Worm (Caenorhabditis elegans): ENCODE data around the gene jhdm-1.

- TF ChIP-seq elt-3 (tag; optimal IDR thresholded peaks at IDR 0.05): no peak
- no peak for TF ChIP-seq nhr-76 (tag; optimal IDR thresholded peaks at IDR 0.05)
- no peak for TF ChIP-seq unc-62 (GFP tag; optimal IDR thresholded peaks at IDR 0.05)
- TF ChIP-seq unc-39 (tag; optimal IDR thresholded peaks at IDR 0.05): no peak
- TF ChIP-seq nhr-28 (tag; optimal IDR thresholded peaks at IDR 0.05): no peak
- no peak for TF ChIP-seq bed-3 (GFP tag; optimal IDR thresholded peaks at IDR 0.05)
- TF ChIP-seq nhr-237 (tag; optimal IDR thresholded peaks at IDR 0.05): no peak
- TF ChIP-seq lsy-2 (tag; optimal IDR thresholded peaks at IDR 0.05): no peak
- no peak for TF ChIP-seq lin-13 (tag; optimal IDR thresholded peaks at IDR 0.05)
- no peak for TF ChIP-seq ceh-39 (tag; optimal IDR thresholded peaks at IDR 0.05)
- TF ChIP-seq sptf-1 (tag; optimal IDR thresholded peaks at IDR 0.05): no peak
- TF ChIP-seq ham-2 (GFP tag; optimal IDR thresholded peaks at IDR 0.05): no peak
Measured at ce11 chrIII:6499102-6499501, 44.8 kb downstream of the jhdm-1 start.

Data from whole organism, mixed stage, embryonic.